Fruit fly (Drosophila melanogaster): ENCODE measurements around the gene CG1288.

CG1288 gene

dm6 chr3R:7246889-7247288 is 38.7 kb upstream of the CG1288 start, which contains the start of the genes Noc3 and CG10053 (continued):
- TF ChIP-seq Dll (GFP tag; IDR thresholded peaks at IDR 0.05; ENCODE audit: partially characterized antibody) (0 out of 4 replicates have a peak, but pooled peaks have one; percentile 38), Sin3A (optimal IDR thresholded peaks at IDR 0.05) (peak; percentile 36), Max (GFP tag; optimal IDR thresholded peaks at IDR 0.05) (peak; percentile 84), CG9797 (GFP tag; optimal IDR thresholded peaks at IDR 0.05) (peak; percentile 84), pzg (GFP tag; optimal IDR thresholded peaks at IDR 0.05) (peak; percentile 60), stwl (tag; optimal IDR thresholded peaks at IDR 0.05) (peak; percentile 82)

- TF ChIP-seq CG7372 (GFP tag; IDR thresholded peaks at IDR 0.05) (peak; percentile 56), CG11695 (GFP tag; IDR thresholded peaks at IDR 0.05) (no peak)
Observed at dm6 chr3R:7241460-7241859, 33.2 kb upstream of the CG1288 start, which contains the start of gene CG14607. Gene CG14607 (plus strand): TSS chr3R:7241760.

- TF ChIP-seq Poxn (GFP tag; IDR thresholded peaks at IDR 0.05): no peak
- TF ChIP-seq CG4820 (GFP tag; optimal IDR thresholded peaks at IDR 0.05): no peak
- TF ChIP-seq CG18262 (tag; optimal IDR thresholded peaks at IDR 0.05): no peak
- no peak for TF ChIP-seq Blimp-1 (GFP tag; optimal IDR thresholded peaks at IDR 0.05)
- TF ChIP-seq disco-r (GFP tag; optimal IDR thresholded peaks at IDR 0.05): no peak
- TF ChIP-seq Oli (tag; optimal IDR thresholded peaks at IDR 0.05): no peak
- no peak for TF ChIP-seq Dref (GFP tag; IDR thresholded peaks at IDR 0.05)
- TF ChIP-seq ac (GFP tag; optimal IDR thresholded peaks at IDR 0.05): no peak
- no peak for TF ChIP-seq az2 (GFP tag; optimal IDR thresholded peaks at IDR 0.05)
- TF ChIP-seq org-1 (GFP tag; optimal IDR thresholded peaks at IDR 0.05): no peak
- no peak for TF ChIP-seq CG9817 (tag; optimal IDR thresholded peaks at IDR 0.05)
- peak; percentile 38 for TF ChIP-seq ATbp (GFP tag; optimal IDR thresholded peaks at IDR 0.05)
- TF ChIP-seq CG14441 (GFP tag; IDR thresholded peaks at IDR 0.05): no peak
- 0 out of 3 replicates have a peak, but pooled peaks have one; percentile 24 for TF ChIP-seq CG6175 (GFP tag; IDR thresholded peaks at IDR 0.05)
- TF ChIP-seq Deaf1 (tag; optimal IDR thresholded peaks at IDR 0.05): peak; percentile 94
- TF ChIP-seq CG13287 (GFP tag; IDR thresholded peaks at IDR 0.05; ENCODE audit: partially characterized antibody): peak; percentile 16; the same call in 1 of the 2 replicates
- TF ChIP-seq crp (GFP tag; optimal IDR thresholded peaks at IDR 0.05): peak in 1 of 2 experiments; percentile 64
- TF ChIP-seq sob (GFP tag; IDR thresholded peaks at IDR 0.05): no peak
- peak; percentile 73 for TF ChIP-seq CG12769 (tag; optimal IDR thresholded peaks at IDR 0.05)
- peak; percentile 5 for TF ChIP-seq CG10543 (GFP tag; optimal IDR thresholded peaks at IDR 0.05)
- TF ChIP-seq mld (GFP tag; IDR thresholded peaks at IDR 0.05; ENCODE audit: partially characterized antibody): 0 out of 3 replicates have a peak, but pooled peaks have one; percentile 15
- no peak for TF ChIP-seq gt (GFP tag; IDR thresholded peaks at IDR 0.05)
- no peak for TF ChIP-seq lilli (GFP tag; optimal IDR thresholded peaks at IDR 0.05)
- no peak for TF ChIP-seq otp (GFP tag; IDR thresholded peaks at IDR 0.05)
- no peak for TF ChIP-seq Abd-B (GFP tag; optimal IDR thresholded peaks at IDR 0.05)
- TF ChIP-seq klu (GFP tag; IDR thresholded peaks at IDR 0.05): no peak
- peak; percentile 11 to 13 for TF ChIP-seq Trl (optimal IDR thresholded peaks at IDR 0.05)
- TF ChIP-seq Trl (GFP tag; optimal IDR thresholded peaks at IDR 0.05): no peak
- TF ChIP-seq dimm (GFP tag; IDR thresholded peaks at IDR 0.05): no peak
- no peak for TF ChIP-seq eve (GFP tag; optimal IDR thresholded peaks at IDR 0.05)
Observed at dm6 chr3R:7223972-7224464, 15.8 kb upstream of the CG1288 start, which contains the start of gene thw. Gene thw (plus strand): TSS chr3R:7224414.

Measured in whole organism, embryonic.